Worm (Caenorhabditis elegans) whole organism, young adult: ENCODE data around the gene atx-3.

ENCODE experiments used
- B0336.3 ChIP-seq: fragments of 200-800 bp; sonication (Bioruptor generic); IDR thresholded peaks from 2 replicates; pipeline ENCODE4 v1.3.6; 2022; ENCODE audit warnings: missing genetic modification characterization, missing compliant biosample characterization
- C17E4.6 ChIP-seq: fragments of 200-800 bp; sonication (Bioruptor generic); IDR thresholded peaks from 2 replicates; pipeline ENCODE4 v1.3.6; 2022; ENCODE audit warnings: missing genetic modification reagents, missing genetic modification characterization, missing compliant biosample characterization
- F22D6.2 ChIP-seq: sonication (generic microtip); optimal IDR thresholded peaks from 2 replicates; lab custom pipeline; 2016; ENCODE audit warnings: mild to moderate bottlenecking, missing genetic modification characterization, missing compliant biosample characterization
- T07F8.4 ChIP-seq: sonication (generic microtip); optimal IDR thresholded peaks from 2 replicates; lab custom pipeline; 2016; ENCODE audit warnings: mild to moderate bottlenecking, missing genetic modification characterization, moderate library complexity, missing compliant biosample characterization
- T26A5.8 ChIP-seq: sonication (generic microtip); optimal IDR thresholded peaks from 2 replicates; lab custom pipeline; 2016; ENCODE audit warnings: missing genetic modification characterization, missing compliant biosample characterization
- Y53F4B.3 ChIP-seq: fragments of 200-800 bp; sonication (Bioruptor generic); IDR thresholded peaks from 2 replicates; pipeline ENCODE4 v1.3.6; 2022; ENCODE audit warnings: missing genetic modification reagents, missing genetic modification characterization, missing compliant biosample characterization
- Y95B8A.8 ChIP-seq: fragments of 200-800 bp; sonication (Bioruptor generic); IDR thresholded peaks from 2 replicates; pipeline ENCODE4 v1.3.6; 2022; ENCODE audit warnings: missing genetic modification reagents, missing genetic modification characterization, missing compliant biosample characterization
- ama-1 ChIP-seq, 3 experiments: fragments of 150-350 bp in 1 of 3; sonication (generic microtip) in 2 of 3; optimal IDR thresholded peaks; 2 replicates each; lab custom pipeline; 2014 to 2018; ENCODE audit warnings: missing biosample characterization in 2 of 3, missing genetic modification characterization in 2 of 3, missing genetic modification reagents in 2 of 3
- atf-7 ChIP-seq: sonication (generic microtip); optimal IDR thresholded peaks from 2 replicates; lab custom pipeline; 2017; ENCODE audit warnings: mild to moderate bottlenecking, missing genetic modification characterization, missing compliant biosample characterization
- cebp-2 ChIP-seq: fragments of 200-800 bp; sonication (Bioruptor generic); IDR thresholded peaks from 2 replicates; pipeline ENCODE4 v1.3.6; 2022; ENCODE audit warnings: missing genetic modification characterization, missing compliant biosample characterization
- ceh-58 ChIP-seq: fragments of 200-800 bp; sonication (Bioruptor generic); IDR thresholded peaks from 2 replicates; pipeline ENCODE4 v1.3.6; 2022; ENCODE audit warnings: missing genetic modification characterization, missing compliant biosample characterization
- chd-7 ChIP-seq: sonication (generic microtip); optimal IDR thresholded peaks from 2 replicates; lab custom pipeline; 2016; ENCODE audit warnings: mild to moderate bottlenecking, missing genetic modification characterization, moderate library complexity, missing compliant biosample characterization
- die-1 ChIP-seq: sonication (generic microtip); optimal IDR thresholded peaks from 2 replicates; lab custom pipeline; 2016; ENCODE audit warnings: missing genotype, mild to moderate bottlenecking, missing genetic modification characterization, missing compliant biosample characterization
- dpff-1 ChIP-seq: sonication (generic microtip); optimal IDR thresholded peaks from 2 replicates; lab custom pipeline; 2017; ENCODE audit warnings: mild to moderate bottlenecking, missing genetic modification characterization, missing compliant biosample characterization
- dpl-1 ChIP-seq: fragments of 150-350 bp; optimal IDR thresholded peaks from 2 replicates; lab custom pipeline; 2014; ENCODE audit warnings: missing biosample characterization, missing genetic modification reagents, missing genetic modification characterization
- efl-1 ChIP-seq: fragments of 150-350 bp; optimal IDR thresholded peaks from 2 replicates; lab custom pipeline; 2014; ENCODE audit warnings: missing biosample characterization, missing genetic modification reagents, missing genetic modification characterization
- ekl-4 ChIP-seq: fragments of 200-800 bp; sonication (Bioruptor generic); IDR thresholded peaks from 2 replicates; pipeline ENCODE4 v1.3.6; 2022; ENCODE audit warnings: missing genetic modification reagents, missing genetic modification characterization, missing compliant biosample characterization
- fkh-3 ChIP-seq: sonication (generic microtip); optimal IDR thresholded peaks from 2 replicates; lab custom pipeline; 2016; ENCODE audit warnings: mild to moderate bottlenecking, missing genetic modification characterization, missing compliant biosample characterization
- gei-17 ChIP-seq: fragments of 200-800 bp; sonication (Bioruptor generic); optimal IDR thresholded peaks from 2 replicates; lab custom pipeline; 2018; ENCODE audit warnings: mild to moderate bottlenecking, missing genetic modification characterization, missing compliant biosample characterization
- hlh-26 ChIP-seq: fragments of 200-800 bp; sonication (Bioruptor generic); conservative IDR thresholded peaks from 2 replicates; pipeline ENCODE4 v1.3.6; 2022; ENCODE audit warnings: missing genetic modification reagents, missing genetic modification characterization, missing compliant biosample characterization
- hrde-1 ChIP-seq: sonication (generic microtip); optimal IDR thresholded peaks from 2 replicates; lab custom pipeline; 2016; ENCODE audit warnings: missing genetic modification characterization, mild to moderate bottlenecking, missing compliant biosample characterization, moderate library complexity, missing genotype, missing genetic modification reagents, borderline replicate concordance
- let-526 ChIP-seq: fragments of 200-800 bp; sonication (Bioruptor generic); IDR thresholded peaks from 2 replicates; pipeline ENCODE4 v1.3.6; 2022; ENCODE audit warnings: missing genetic modification reagents, missing genetic modification characterization, missing compliant biosample characterization
- lin-35 ChIP-seq, 3 experiments: fragments of 150-350 bp in 2 of 3; sonication (generic microtip) in 1 of 3; optimal IDR thresholded peaks; 2 replicates each; lab custom pipeline; 2014 to 2018; ENCODE audit warnings: missing biosample characterization in 3 of 3, missing genetic modification characterization in 3 of 3, missing genetic modification reagents in 3 of 3
- madf-10 ChIP-seq: sonication (generic microtip); optimal IDR thresholded peaks from 2 replicates; lab custom pipeline; 2016; ENCODE audit warnings: mild to moderate bottlenecking, missing genetic modification characterization, missing compliant biosample characterization
- mxl-1 ChIP-seq: sonication (generic microtip); optimal IDR thresholded peaks from 2 replicates; lab custom pipeline; 2016; ENCODE audit warnings: missing genetic modification characterization, missing compliant biosample characterization
- nhr-120 ChIP-seq: fragments of 200-800 bp; sonication (Bioruptor generic); IDR thresholded peaks from 2 replicates; pipeline ENCODE4 v1.3.6; 2022; ENCODE audit warnings: missing genetic modification characterization, missing compliant biosample characterization
- pbrm-1 ChIP-seq: fragments of 200-800 bp; sonication (Bioruptor generic); IDR thresholded peaks from 2 replicates; pipeline ENCODE4 v1.3.6; 2022; ENCODE audit warnings: missing genetic modification reagents, missing genetic modification characterization, missing compliant biosample characterization
- pha-4 ChIP-seq: fragments of 150-350 bp; sonication (generic microtip); optimal IDR thresholded peaks from 2 replicates; lab custom pipeline; 2014; ENCODE audit warnings: missing biosample characterization, missing genetic modification reagents, missing genetic modification characterization
- rcor-1 ChIP-seq: fragments of 200-800 bp; sonication (Bioruptor generic); IDR thresholded peaks from 2 replicates; pipeline ENCODE4 v1.3.6; 2022; ENCODE audit warnings: missing genetic modification reagents, missing genetic modification characterization, missing compliant biosample characterization
- repo-1 ChIP-seq: sonication (generic microtip); optimal IDR thresholded peaks from 2 replicates; lab custom pipeline; 2017; ENCODE audit warnings: mild to moderate bottlenecking, missing genetic modification characterization, missing compliant biosample characterization
- sea-2 ChIP-seq: fragments of 200-800 bp; sonication (Bioruptor generic); IDR thresholded peaks from 2 replicates; pipeline ENCODE4 v1.3.6; 2022; ENCODE audit warnings: missing genetic modification characterization, missing compliant biosample characterization
- snpc-1.1 ChIP-seq: sonication (generic microtip); optimal IDR thresholded peaks from 2 replicates; lab custom pipeline; 2017; ENCODE audit warnings: missing genetic modification characterization, mild to moderate bottlenecking, missing compliant biosample characterization, antibody characterized with exemption, moderate library complexity, missing genotype, missing genetic modification reagents; ENCODE audit not compliant: insufficient read depth
- snpc-4 ChIP-seq, 5 experiments: fragments of 150-350 bp in 1 of 5; sonication (generic microtip) in 4 of 5; optimal IDR thresholded peaks; 2 replicates each; lab custom pipeline; 2014 to 2018; ENCODE audit warnings: missing genetic modification characterization in 5 of 5, missing biosample characterization in 3 of 5, antibody characterized with exemption in 2 of 5, mild to moderate bottlenecking in 2 of 5, missing compliant biosample characterization in 2 of 5, missing genotype in 2 of 5, moderate library complexity in 2 of 5, missing genetic modification reagents in 1 of 5
- somi-1 ChIP-seq: fragments of 200-800 bp; sonication (Bioruptor generic); optimal IDR thresholded peaks from 2 replicates; lab custom pipeline; 2018; ENCODE audit warnings: mild to moderate bottlenecking, missing genetic modification characterization, missing compliant biosample characterization
- sptf-2 ChIP-seq: fragments of 200-800 bp; sonication (Bioruptor generic); optimal IDR thresholded peaks from 2 replicates; lab custom pipeline; 2018; ENCODE audit warnings: mild to moderate bottlenecking, missing genetic modification characterization, missing compliant biosample characterization
- tbp1 ChIP-seq: fragments of 200-800 bp; sonication (Bioruptor generic); optimal IDR thresholded peaks from 2 replicates; lab custom pipeline; 2018; ENCODE audit warnings: mild to moderate bottlenecking, missing genetic modification characterization, missing compliant biosample characterization
- unc-130 ChIP-seq: sonication (generic microtip); optimal IDR thresholded peaks from 2 replicates; lab custom pipeline; 2016; ENCODE audit warnings: missing genetic modification reagents, missing genetic modification characterization, missing compliant biosample characterization
- zfh-2 ChIP-seq: fragments of 200-800 bp; sonication (Bioruptor generic); conservative IDR thresholded peaks from 2 replicates; pipeline ENCODE4 v1.3.6; 2022; ENCODE audit warnings: missing genetic modification reagents, missing genetic modification characterization, missing compliant biosample characterization
- ztf-18 ChIP-seq: sonication (generic microtip); optimal IDR thresholded peaks from 2 replicates; lab custom pipeline; 2016; ENCODE audit warnings: missing genotype, mild to moderate bottlenecking, missing genetic modification characterization, missing compliant biosample characterization
- ztf-28 ChIP-seq: fragments of 200-800 bp; sonication (Bioruptor generic); IDR thresholded peaks from 2 replicates; pipeline ENCODE4 v1.3.6; 2022; ENCODE audit warnings: missing genetic modification reagents, missing genetic modification characterization, missing compliant biosample characterization

atx-3 gene

ce11 chrV:15547727-15548126 lies 29.5 kb downstream of the atx-3 start (continued):
- TF ChIP-seq snpc-4 (GFP tag; optimal IDR thresholded peaks at IDR 0.05; lab: Kevin White, UChicago) (peak; percentile 50), snpc-4 (tag; optimal IDR thresholded peaks at IDR 0.05; lab: Kevin White, UChicago) (peak in 1 of 4 experiments; percentile 43), sea-2 (GFP tag; lab: Robert Waterston, UW) (no peak), Y95B8A.8 (GFP tag; lab: Robert Waterston, UW) (0 out of 2 replicates have a peak, but pooled peaks have one; percentile 49), pbrm-1 (GFP tag; lab: Robert Waterston, UW) (0 out of 2 replicates have a peak, but pooled peaks have one; percentile 56), let-526 (no peak), die-1 (tag; lab: Kevin White, UChicago) (peak; percentile 76), ekl-4 (GFP tag; lab: Robert Waterston, UW) (no peak), snpc-1.1 (tag; lab: Kevin White, UChicago) (no peak), ztf-28 (GFP tag; lab: Robert Waterston, UW) (no peak), rcor-1 (GFP tag; lab: Robert Waterston, UW) (peak; percentile 54; the same call in 1 of the 2 replicates), C17E4.6 (GFP tag; lab: Robert Waterston, UW) (no peak), F22D6.2 (tag; lab: Kevin White, UChicago) (no peak), atf-7 (tag; lab: Kevin White, UChicago) (peak; percentile 46), ceh-58 (GFP tag; lab: Robert Waterston, UW) (no peak), tbp1 (peak; percentile 95), hlh-26 (GFP tag; lab: Robert Waterston, UW) (no peak), Y53F4B.3 (GFP tag; lab: Robert Waterston, UW) (no peak), pha-4 (tag; lab: Kevin White, UChicago) (no peak), efl-1 (GFP tag; lab: Kevin White, UChicago) (no peak), mxl-1 (tag; lab: Kevin White, UChicago) (peak; percentile 22), T26A5.8 (tag; lab: Kevin White, UChicago) (no peak), madf-10 (tag; lab: Kevin White, UChicago) (peak; percentile 46), ztf-18 (peak; percentile 61), dpl-1 (no peak), cebp-2 (GFP tag; lab: Robert Waterston, UW) (0 out of 2 replicates have a peak, but pooled peaks have one; percentile 71), zfh-2 (no peak), nhr-120 (GFP tag; lab: Robert Waterston, UW) (0 out of 2 replicates have a peak, but pooled peaks have one; percentile 67), fkh-3 (tag; lab: Kevin White, UChicago) (peak; percentile 73), sptf-2 (GFP tag; lab: Kevin White, UChicago) (no peak), gei-17 (GFP tag; lab: Kevin White, UChicago) (no peak), ama-1 (optimal IDR thresholded peaks at IDR 0.05; lab: Kevin White, UChicago) (no peak), ama-1 (GFP tag; optimal IDR thresholded peaks at IDR 0.05; lab: Kevin White, UChicago) (peak in 1 of 2 experiments; percentile 43), hrde-1 (tag; lab: Kevin White, UChicago) (no peak), lin-35 (GFP tag; optimal IDR thresholded peaks at IDR 0.05; lab: Kevin White, UChicago) (no peak), B0336.3 (GFP tag; lab: Robert Waterston, UW) (peak; percentile 56; the same call in 1 of the 2 replicates), unc-130 (GFP tag; lab: Kevin White, UChicago) (no peak), repo-1 (peak; percentile 36), dpff-1 (tag; lab: Kevin White, UChicago) (no peak), somi-1 (GFP tag; lab: Kevin White, UChicago) (no peak), T07F8.4 (tag; lab: Kevin White, UChicago) (no peak), chd-7 (tag; lab: Kevin White, UChicago) (peak; percentile 58)
